Fruit fly (Drosophila melanogaster) whole organism, prepupa: ENCODE data around the gene 7B2.
A peak's percentile ranks its signal among the peaks of the same experiment; 100 is the strongest.

Experiments
- CG10631 ChIP-seq: fragments of 200-800 bp; sonication (Bioruptor generic); optimal IDR thresholded peaks from 2 replicates; lab custom pipeline; 2016; ENCODE audit warnings: missing biosample characterization, missing genetic modification characterization
- CG10669 ChIP-seq: fragments of 200-800 bp; sonication (Bioruptor generic); optimal IDR thresholded peaks from 3 replicates; lab custom pipeline; 2018; ENCODE audit warnings: missing biosample characterization, mild to moderate bottlenecking, missing genetic modification characterization, moderate library complexity
- CG11294 ChIP-seq: fragments of 200-800 bp; sonication (Bioruptor generic); IDR thresholded peaks from 2 replicates; pipeline ENCODE4 v1.3.6; 2022; ENCODE audit warnings: missing biosample characterization, missing genetic modification characterization
- CG1621 ChIP-seq: fragments of 200-800 bp; sonication (Bioruptor generic); optimal IDR thresholded peaks from 3 replicates; lab custom pipeline; 2018; ENCODE audit warnings: missing biosample characterization, mild to moderate bottlenecking, missing genetic modification characterization
- CG16779 ChIP-seq: fragments of 200-800 bp; sonication (Bioruptor generic); optimal IDR thresholded peaks from 3 replicates; lab custom pipeline; 2017; ENCODE audit warnings: missing biosample characterization, mild to moderate bottlenecking, missing genetic modification characterization
- CG3032 ChIP-seq: fragments of 200-800 bp; optimal IDR thresholded peaks from 2 replicates; lab custom pipeline; 2019; ENCODE audit warnings: missing biosample characterization, mild to moderate bottlenecking, missing genetic modification characterization, moderate library complexity
- CG31627 ChIP-seq: fragments of 200-800 bp; sonication (Bioruptor generic); optimal IDR thresholded peaks from 3 replicates; lab custom pipeline; 2016; ENCODE audit warnings: missing biosample characterization, missing genetic modification characterization
- CG32006 ChIP-seq: fragments of 200-800 bp; sonication (Bioruptor generic); optimal IDR thresholded peaks from 3 replicates; lab custom pipeline; 2017; ENCODE audit warnings: missing biosample characterization, mild to moderate bottlenecking, missing genetic modification characterization
- CG3919 ChIP-seq: fragments of 200-800 bp; sonication (Bioruptor generic); optimal IDR thresholded peaks from 3 replicates; lab custom pipeline; 2016; ENCODE audit warnings: missing biosample characterization, missing genetic modification characterization
- CG4318 ChIP-seq: fragments of 200-800 bp; sonication (Bioruptor generic); optimal IDR thresholded peaks from 3 replicates; lab custom pipeline; 2017; ENCODE audit warnings: missing biosample characterization, mild to moderate bottlenecking, missing genetic modification characterization
- CG6163 ChIP-seq: fragments of 200-800 bp; sonication (Bioruptor generic); IDR thresholded peaks from 3 replicates; pipeline ENCODE4 v1.3.6; 2022; ENCODE audit warnings: missing biosample characterization, missing genetic modification characterization
- CG6276 ChIP-seq: fragments of 200-800 bp; sonication (Bioruptor generic); optimal IDR thresholded peaks from 2 replicates; lab custom pipeline; 2017; ENCODE audit warnings: missing biosample characterization, mild to moderate bottlenecking, missing genetic modification characterization
- CG6792 ChIP-seq: fragments of 200-800 bp; sonication (Bioruptor generic); optimal IDR thresholded peaks from 3 replicates; lab custom pipeline; 2016; ENCODE audit warnings: missing biosample characterization, missing genetic modification characterization
- CG6854 ChIP-seq: fragments of 200-800 bp; sonication (Bioruptor generic); optimal IDR thresholded peaks from 2 replicates; lab custom pipeline; 2017; ENCODE audit warnings: missing biosample characterization, mild to moderate bottlenecking, missing genetic modification characterization
- CG7368 ChIP-seq: fragments of 200-800 bp; sonication (Bioruptor generic); optimal IDR thresholded peaks from 3 replicates; lab custom pipeline; 2016; ENCODE audit warnings: missing biosample characterization, missing genetic modification characterization
- CG8119 ChIP-seq: fragments of 200-800 bp; sonication (Bioruptor generic); IDR thresholded peaks from 3 replicates; pipeline ENCODE4 v1.3.6; 2022; ENCODE audit warnings: missing biosample characterization, missing genetic modification characterization
- CG8319 ChIP-seq: fragments of 200-800 bp; sonication (Bioruptor generic); optimal IDR thresholded peaks from 3 replicates; lab custom pipeline; 2016; ENCODE audit warnings: missing biosample characterization, missing genetic modification characterization
- CG8632 ChIP-seq: fragments of 200-800 bp; sonication (Bioruptor generic); optimal IDR thresholded peaks from 3 replicates; lab custom pipeline; 2016; ENCODE audit warnings: missing biosample characterization, missing genetic modification characterization
- CG9139 ChIP-seq: fragments of 200-800 bp; sonication (Bioruptor generic); optimal IDR thresholded peaks from 3 replicates; lab custom pipeline; 2017; ENCODE audit warnings: missing biosample characterization, mild to moderate bottlenecking, missing genetic modification characterization
- Eip78C ChIP-seq: fragments of 200-800 bp; sonication (Bioruptor generic); peaks from one replicate; lab custom pipeline; 2016; ENCODE audit warnings: missing biosample characterization, missing genetic modification characterization
- Eip93F ChIP-seq: fragments of 200-800 bp; sonication (Bioruptor generic); optimal IDR thresholded peaks from 2 replicates; lab custom pipeline; 2016; ENCODE audit warnings: missing biosample characterization, mild to moderate bottlenecking, missing genetic modification characterization
- Ets96B ChIP-seq: fragments of 200-800 bp; optimal IDR thresholded peaks from 2 replicates; lab custom pipeline; 2019; ENCODE audit warnings: missing biosample characterization, mild to moderate bottlenecking, missing genetic modification characterization, moderate library complexity
- Gug ChIP-seq: fragments of 200-800 bp; sonication (Bioruptor generic); IDR thresholded peaks from 2 replicates; pipeline ENCODE4 v1.3.6; 2022; ENCODE audit warnings: missing biosample characterization, missing genetic modification characterization
- Hr38 ChIP-seq: sonication (Bioruptor generic); optimal IDR thresholded peaks from 2 replicates; lab custom pipeline; 2016; ENCODE audit warnings: missing biosample characterization, missing genetic modification characterization
- Hr39 ChIP-seq: fragments of 200-800 bp; sonication (Bioruptor generic); optimal IDR thresholded peaks from 2 replicates; lab custom pipeline; 2016; ENCODE audit warnings: missing biosample characterization, missing genetic modification characterization
- Hr4 ChIP-seq: fragments of 200-800 bp; sonication (Bioruptor generic); optimal IDR thresholded peaks from 3 replicates; lab custom pipeline; 2016; ENCODE audit warnings: missing biosample characterization, missing genetic modification characterization
- Lpt ChIP-seq: fragments of 200-800 bp; sonication (Bioruptor generic); optimal IDR thresholded peaks from 3 replicates; lab custom pipeline; 2016; ENCODE audit warnings: missing biosample characterization, missing genetic modification characterization
- Met ChIP-seq: fragments of 200-800 bp; sonication (Bioruptor generic); optimal IDR thresholded peaks from 3 replicates; lab custom pipeline; 2016; ENCODE audit warnings: missing biosample characterization, missing genetic modification characterization
- OdsH ChIP-seq: fragments of 200-800 bp; sonication (Bioruptor generic); optimal IDR thresholded peaks from 3 replicates; lab custom pipeline; 2016; ENCODE audit warnings: missing biosample characterization, missing genetic modification characterization
- Smox ChIP-seq: fragments of 200-800 bp; sonication (Bioruptor generic); optimal IDR thresholded peaks from 3 replicates; lab custom pipeline; 2016; ENCODE audit warnings: missing biosample characterization, missing genetic modification characterization
- Sox102F ChIP-seq: fragments of 200-800 bp; sonication (Bioruptor generic); optimal IDR thresholded peaks from 2 replicates; lab custom pipeline; 2016; ENCODE audit warnings: missing biosample characterization, mild to moderate bottlenecking, missing genetic modification characterization
- achi ChIP-seq: fragments of 200-800 bp; sonication (Bioruptor generic); optimal IDR thresholded peaks from 3 replicates; lab custom pipeline; 2016; ENCODE audit warnings: missing biosample characterization, missing genetic modification characterization
- acj6 ChIP-seq: fragments of 200-800 bp; sonication (Bioruptor generic); optimal IDR thresholded peaks from 3 replicates; lab custom pipeline; 2016; ENCODE audit warnings: missing biosample characterization, missing genetic modification characterization
- dac ChIP-seq: fragments of 200-800 bp; sonication (Bioruptor generic); optimal IDR thresholded peaks from 2 replicates; lab custom pipeline; 2017; ENCODE audit warnings: missing biosample characterization, mild to moderate bottlenecking, missing genetic modification characterization
- dsx ChIP-seq: fragments of 200-800 bp; optimal IDR thresholded peaks from 3 replicates; lab custom pipeline; 2019; ENCODE audit warnings: missing biosample characterization, mild to moderate bottlenecking, missing genetic modification characterization, moderate library complexity; ENCODE audit not compliant: poor library complexity, severe bottlenecking
- eg ChIP-seq: fragments of 200-800 bp; sonication (Bioruptor generic); IDR thresholded peaks from 3 replicates; pipeline ENCODE4 v1.3.6; 2022; ENCODE audit warnings: missing biosample characterization, missing genetic modification characterization
- esn ChIP-seq: fragments of 200-800 bp; sonication (Bioruptor generic); optimal IDR thresholded peaks from 2 replicates; lab custom pipeline; 2016; ENCODE audit warnings: missing biosample characterization, mild to moderate bottlenecking, missing genetic modification characterization, moderate library complexity
- fd59A ChIP-seq: fragments of 200-800 bp; sonication (Bioruptor generic); optimal IDR thresholded peaks from 2 replicates; lab custom pipeline; 2017; ENCODE audit warnings: missing biosample characterization, mild to moderate bottlenecking, missing genetic modification characterization, missing genetic modification reagents
- fd85E ChIP-seq: fragments of 200-800 bp; sonication (Bioruptor generic); optimal IDR thresholded peaks from 3 replicates; lab custom pipeline; 2016; ENCODE audit warnings: missing biosample characterization, missing genetic modification characterization
- fkh ChIP-seq: fragments of 200-800 bp; sonication (Bioruptor generic); optimal IDR thresholded peaks from 3 replicates; lab custom pipeline; 2017; ENCODE audit warnings: missing biosample characterization, mild to moderate bottlenecking, missing genetic modification characterization, moderate library complexity
- lz ChIP-seq: fragments of 200-800 bp; sonication (Bioruptor generic); optimal IDR thresholded peaks from 3 replicates; lab custom pipeline; 2016; ENCODE audit warnings: missing biosample characterization, missing genetic modification characterization
- net ChIP-seq: fragments of 200-800 bp; sonication (Bioruptor generic); optimal IDR thresholded peaks from 3 replicates; lab custom pipeline; 2016; ENCODE audit warnings: missing biosample characterization, missing genetic modification characterization
- pdm3 ChIP-seq: fragments of 200-800 bp; sonication (Bioruptor generic); optimal IDR thresholded peaks from 3 replicates; lab custom pipeline; 2016; ENCODE audit warnings: missing biosample characterization, missing genetic modification characterization
- salr ChIP-seq, 2 experiments: fragments of 200-800 bp; sonication (Bioruptor generic); optimal IDR thresholded peaks; 3 replicates each; lab custom pipeline; 2016 to 2018; ENCODE audit warnings: missing biosample characterization in 2 of 2, missing genetic modification characterization in 2 of 2, mild to moderate bottlenecking in 1 of 2
- spab ChIP-seq: fragments of 200-800 bp; sonication (Bioruptor generic); optimal IDR thresholded peaks from 2 replicates; lab custom pipeline; 2017; ENCODE audit warnings: missing biosample characterization, mild to moderate bottlenecking, missing genetic modification characterization, missing genetic modification reagents
- ss ChIP-seq, 2 experiments: fragments of 200-800 bp; sonication (Bioruptor generic); optimal IDR thresholded peaks; 2 replicates in 1 of 2; 3 replicates in 1 of 2; lab custom pipeline; 2017 to 2018; ENCODE audit warnings: mild to moderate bottlenecking in 2 of 2, missing biosample characterization in 2 of 2, missing genetic modification characterization in 2 of 2, moderate library complexity in 1 of 2
- svp ChIP-seq: fragments of 200-800 bp; sonication (Bioruptor generic); peaks from one replicate; lab custom pipeline; 2016; ENCODE audit warnings: missing biosample characterization, missing genetic modification characterization
- topi ChIP-seq: fragments of 200-800 bp; sonication (Bioruptor generic); optimal IDR thresholded peaks from 3 replicates; lab custom pipeline; 2016; ENCODE audit warnings: missing biosample characterization, missing genetic modification characterization

7B2 gene

dm6 chr3R:5330338-5330737, 46.2 kb upstream of the 7B2 start (continued):
- no peak for TF ChIP-seq Hr38
- peak; percentile 58; the same call in 1 of the 3 replicates for TF ChIP-seq CG8119 (GFP tag; lab: Robert Waterston, UW)
- peak; percentile 90 for TF ChIP-seq Eip78C (GFP tag; lab: Kevin White, UChicago)
- peak; percentile 74 for TF ChIP-seq Hr4 (GFP tag; lab: Kevin White, UChicago)
- TF ChIP-seq CG16779 (tag; lab: Kevin White, UChicago) = no peak
- no peak for TF ChIP-seq CG31627 (GFP tag; lab: Kevin White, UChicago)
- no peak for TF ChIP-seq CG1621 (tag; lab: Kevin White, UChicago)
- peak; percentile 77 for TF ChIP-seq CG32006 (GFP tag; lab: Kevin White, UChicago)
- TF ChIP-seq CG4318 (GFP tag; lab: Kevin White, UChicago) = peak; percentile 62
- TF ChIP-seq Lpt = no peak
- peak; percentile 17 for TF ChIP-seq CG3032 (tag; lab: Kevin White, UChicago)
- peak; percentile 31 for TF ChIP-seq achi (GFP tag; lab: Kevin White, UChicago)
- TF ChIP-seq CG11294 (GFP tag; lab: Robert Waterston, UW) = no peak
- no peak for TF ChIP-seq CG7368 (GFP tag; lab: Kevin White, UChicago)
- no peak for TF ChIP-seq fd85E
- TF ChIP-seq Met = peak; percentile 8
- no peak for TF ChIP-seq Smox (GFP tag; lab: Kevin White, UChicago)
- peak; percentile 52 for TF ChIP-seq Ets96B (tag; lab: Kevin White, UChicago)
- peak; percentile 12 for TF ChIP-seq CG10669

- TF ChIP-seq Hr39 (GFP tag; lab: Kevin White, UChicago) (peak; percentile 39), CG16779 (tag; lab: Kevin White, UChicago) (no peak), CG1621 (tag; lab: Kevin White, UChicago) (peak; percentile 21), dsx (GFP tag; lab: Kevin White, UChicago) (peak; percentile 68), ss (GFP tag; optimal IDR thresholded peaks at IDR 0.05; lab: Kevin White, UChicago) (peak; percentile 25 to 66), CG3919 (GFP tag; lab: Kevin White, UChicago) (peak; percentile 53), Eip78C (GFP tag; lab: Kevin White, UChicago) (peak; percentile 91), fd59A (peak; percentile 35), CG10631 (peak; percentile 63), Met (peak; percentile 49), OdsH (GFP tag; lab: Kevin White, UChicago) (peak; percentile 60), CG8632 (GFP tag; lab: Kevin White, UChicago) (peak; percentile 24), topi (peak; percentile 62), dac (GFP tag; lab: Kevin White, UChicago) (no peak), CG6792 (GFP tag; lab: Kevin White, UChicago) (peak; percentile 52), CG11294 (GFP tag; lab: Robert Waterston, UW) (no peak), Sox102F (peak; percentile 50), Smox (GFP tag; lab: Kevin White, UChicago) (peak; percentile 59), esn (GFP tag; lab: Kevin White, UChicago) (peak; percentile 71), CG32006 (GFP tag; lab: Kevin White, UChicago) (no peak), CG10669 (peak; percentile 70), spab (GFP tag; lab: Kevin White, UChicago) (peak; percentile 61), CG9139 (GFP tag; lab: Kevin White, UChicago) (no peak), Hr4 (GFP tag; lab: Kevin White, UChicago) (no peak), CG6276 (GFP tag; lab: Kevin White, UChicago) (no peak), CG6163 (GFP tag; lab: Robert Waterston, UW) (peak; percentile 29; the same call in 1 of the 3 replicates), Eip93F (GFP tag; lab: Kevin White, UChicago) (no peak), eg (GFP tag; lab: Robert Waterston, UW) (no peak), acj6 (GFP tag; lab: Kevin White, UChicago) (peak; percentile 52), CG31627 (GFP tag; lab: Kevin White, UChicago) (peak; percentile 51), pdm3 (peak; percentile 49), Gug (GFP tag; lab: Robert Waterston, UW) (no peak), svp (GFP tag; lab: Kevin White, UChicago) (peak; percentile 76), CG8319 (peak; percentile 11), lz (peak; percentile 49), CG6854 (GFP tag; lab: Kevin White, UChicago) (peak; percentile 83), net (GFP tag; lab: Kevin White, UChicago) (peak; percentile 21), salr (GFP tag; optimal IDR thresholded peaks at IDR 0.05; lab: Kevin White, UChicago) (no peak), fkh (no peak)
These were observed 44.7 kb upstream of the 7B2 start for dm6 chr3R:5331764-5332405.
